Worm (Caenorhabditis elegans) whole organism, midembryonic: Measurements from ENCODE around the gene oac-22.

Source experiments
- flt-1 ChIP-seq: fragments of 200-800 bp; sonication (Bioruptor generic); IDR thresholded peaks from 2 replicates; pipeline ENCODE4 v1.3.6; 2022; ENCODE audit warnings: missing genetic modification characterization, missing compliant biosample characterization
- ref-1 ChIP-seq: fragments of 200-800 bp; sonication (Bioruptor generic); conservative IDR thresholded peaks from 2 replicates; pipeline ENCODE4 v1.3.6; 2022; ENCODE audit warnings: missing genetic modification reagents, missing genetic modification characterization, missing compliant biosample characterization

DNA sequence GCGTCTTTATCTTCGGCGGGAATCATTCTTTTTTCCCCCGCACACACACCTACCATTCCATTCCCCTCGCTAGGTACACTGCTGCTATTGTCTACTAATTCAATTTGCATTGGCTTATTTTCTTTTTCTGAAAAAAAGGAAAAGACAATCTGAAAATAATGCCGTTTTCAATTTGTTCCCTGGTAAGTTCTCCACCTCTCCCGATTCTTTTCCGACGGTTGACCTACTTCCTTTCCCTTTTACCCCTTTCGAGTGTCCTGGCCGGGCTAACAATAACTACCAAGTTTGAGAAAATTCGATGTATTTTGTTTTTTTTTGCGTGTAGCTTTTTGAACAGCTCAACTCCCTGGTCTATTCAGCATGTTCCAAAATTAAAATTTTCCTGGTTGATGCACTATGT lies 18.2 kb upstream of the oac-22 start, which contains the start of gene F37C4.4:
- TF ChIP-seq ref-1 (no peak), flt-1 (no peak)
